Worm (Caenorhabditis elegans) whole organism, L3 larva: ENCODE measurements around the gene lgg-1.

Experiments used
- ZK546.5 ChIP-seq: sonication (generic microtip); optimal IDR thresholded peaks from 2 replicates; lab custom pipeline; 2017; ENCODE audit warnings: missing biosample characterization, missing genetic modification characterization
- aly-2 ChIP-seq: fragments of 150-350 bp; optimal IDR thresholded peaks from 2 replicates; lab custom pipeline; 2014; ENCODE audit warnings: missing biosample characterization, missing genetic modification characterization
- ama-1 ChIP-seq: fragments of 150-350 bp; optimal IDR thresholded peaks from 2 replicates; lab custom pipeline; 2018
- ceh-28 ChIP-seq: fragments of 150-350 bp; optimal IDR thresholded peaks from 2 replicates; lab custom pipeline; 2014; ENCODE audit warnings: missing biosample characterization, missing genetic modification reagents, missing genetic modification characterization
- ceh-82 ChIP-seq: fragments of 150-350 bp; optimal IDR thresholded peaks from 2 replicates; lab custom pipeline; 2014; ENCODE audit warnings: missing biosample characterization, missing genetic modification characterization
- daf-12 ChIP-seq: fragments of 150-350 bp; optimal IDR thresholded peaks from 2 replicates; lab custom pipeline; 2014; ENCODE audit warnings: missing biosample characterization, missing genetic modification reagents, missing genetic modification characterization
- egl-27 ChIP-seq: sonication (generic microtip); optimal IDR thresholded peaks from 4 replicates; lab custom pipeline; 2017; ENCODE audit warnings: missing biosample characterization, missing genetic modification reagents, missing genetic modification characterization
- egl-5 ChIP-seq: fragments of 150-350 bp; optimal IDR thresholded peaks from 2 replicates; lab custom pipeline; 2017; ENCODE audit warnings: missing biosample characterization, missing genetic modification reagents, missing genetic modification characterization, inconsistent platforms
- elt-1 ChIP-seq: fragments of 150-350 bp; optimal IDR thresholded peaks from 2 replicates; lab custom pipeline; 2014; ENCODE audit warnings: missing biosample characterization, missing genetic modification characterization
- elt-2 ChIP-seq: sonication (generic microtip); optimal IDR thresholded peaks from 2 replicates; lab custom pipeline; 2016; ENCODE audit warnings: missing genetic modification reagents, mild to moderate bottlenecking, missing genetic modification characterization, missing compliant biosample characterization
- elt-3 ChIP-seq, 3 experiments: fragments of 150-350 bp in 1 of 3; sonication (generic microtip) in 2 of 3; optimal IDR thresholded peaks; 2 replicates in 2 of 3; 4 replicates in 1 of 3; lab custom pipeline; 2014 to 2017; ENCODE audit warnings: missing biosample characterization in 3 of 3, missing genetic modification characterization in 3 of 3
- eor-1 ChIP-seq, 2 experiments: fragments of 150-350 bp; optimal IDR thresholded peaks; 2 replicates each; lab custom pipeline; 2014 to 2018; ENCODE audit warnings: missing biosample characterization in 2 of 2, missing genetic modification characterization in 2 of 2
- fkh-10 ChIP-seq: sonication (generic microtip); optimal IDR thresholded peaks from 2 replicates; lab custom pipeline; 2017; ENCODE audit warnings: missing biosample characterization, missing genetic modification reagents, missing genetic modification characterization
- hmg-11 ChIP-seq: sonication (generic microtip); optimal IDR thresholded peaks from 2 replicates; lab custom pipeline; 2016; ENCODE audit warnings: missing genetic modification characterization, missing compliant biosample characterization
- jun-1 ChIP-seq: fragments of 150-350 bp; optimal IDR thresholded peaks from 2 replicates; lab custom pipeline; 2014; ENCODE audit warnings: missing biosample characterization, missing genetic modification reagents, missing genetic modification characterization
- lin-15B ChIP-seq: fragments of 150-350 bp; optimal IDR thresholded peaks from 2 replicates; lab custom pipeline; 2014; ENCODE audit warnings: missing biosample characterization, missing genetic modification characterization
- lin-39 ChIP-seq: fragments of 150-350 bp; optimal IDR thresholded peaks from 2 replicates; lab custom pipeline; 2018; ENCODE audit warnings: missing biosample characterization, missing genetic modification reagents, missing genetic modification characterization
- lsy-12 ChIP-seq: sonication (generic microtip); optimal IDR thresholded peaks from 2 replicates; lab custom pipeline; 2016; ENCODE audit warnings: mild to moderate bottlenecking, missing genetic modification characterization, missing compliant biosample characterization
- mdl-1 ChIP-seq: fragments of 150-350 bp; optimal IDR thresholded peaks from 2 replicates; lab custom pipeline; 2014; ENCODE audit warnings: missing biosample characterization, missing genetic modification characterization
- mml-1 ChIP-seq: fragments of 150-350 bp; sonication (generic microtip); optimal IDR thresholded peaks from 3 replicates; lab custom pipeline; 2014; ENCODE audit warnings: missing biosample characterization, missing genetic modification characterization
- nfya-1 ChIP-seq: sonication (generic microtip); optimal IDR thresholded peaks from 2 replicates; lab custom pipeline; 2017; ENCODE audit warnings: missing genetic modification characterization, mild to moderate bottlenecking, missing compliant biosample characterization, antibody characterized with exemption, moderate library complexity; ENCODE audit not compliant: insufficient read depth
- nhr-11 ChIP-seq: fragments of 150-350 bp; optimal IDR thresholded peaks from 2 replicates; lab custom pipeline; 2014; ENCODE audit warnings: missing biosample characterization, missing genetic modification characterization
- nhr-12 ChIP-seq: fragments of 150-350 bp; optimal IDR thresholded peaks from 2 replicates; lab custom pipeline; 2014; ENCODE audit warnings: missing biosample characterization, missing genetic modification characterization
- nhr-23 ChIP-seq: fragments of 150-350 bp; optimal IDR thresholded peaks from 2 replicates; lab custom pipeline; 2014; ENCODE audit warnings: missing biosample characterization, missing genetic modification reagents, missing genetic modification characterization
- nhr-25 ChIP-seq: sonication (generic microtip); optimal IDR thresholded peaks from 2 replicates; lab custom pipeline; 2017; ENCODE audit warnings: missing biosample characterization, missing genetic modification characterization
- nhr-28 ChIP-seq: fragments of 150-350 bp; optimal IDR thresholded peaks from 2 replicates; lab custom pipeline; 2014; ENCODE audit warnings: missing biosample characterization, missing genetic modification characterization
- nhr-43 ChIP-seq: sonication (generic microtip); optimal IDR thresholded peaks from 2 replicates; lab custom pipeline; 2016; ENCODE audit warnings: mild to moderate bottlenecking, missing genetic modification characterization, missing compliant biosample characterization; ENCODE audit not compliant: poor library complexity, severe bottlenecking
- nhr-67 ChIP-seq: fragments of 150-350 bp; optimal IDR thresholded peaks from 2 replicates; lab custom pipeline; 2014; ENCODE audit warnings: missing biosample characterization, missing genetic modification characterization
- pha-4 ChIP-seq: fragments of 150-350 bp; optimal IDR thresholded peaks from 2 replicates; lab custom pipeline; 2014; ENCODE audit warnings: missing biosample characterization, missing genetic modification reagents, missing genetic modification characterization
- pqm-1 ChIP-seq: fragments of 150-350 bp; optimal IDR thresholded peaks from 2 replicates; lab custom pipeline; 2017; ENCODE audit warnings: missing biosample characterization, missing genetic modification characterization, inconsistent platforms
- sea-2 ChIP-seq: fragments of 150-350 bp; sonication (generic microtip); optimal IDR thresholded peaks from 4 replicates; lab custom pipeline; 2014; ENCODE audit warnings: missing biosample characterization, missing genetic modification reagents, missing genetic modification characterization
- skn-1 ChIP-seq: fragments of 150-350 bp; optimal IDR thresholded peaks from 2 replicates; lab custom pipeline; 2014; ENCODE audit warnings: missing biosample characterization, missing genetic modification characterization
- snpc-4 ChIP-seq: fragments of 150-350 bp; optimal IDR thresholded peaks from 2 replicates; lab custom pipeline; 2014; ENCODE audit warnings: missing biosample characterization, missing genetic modification characterization
- tbx-2 ChIP-seq: sonication (generic microtip); optimal IDR thresholded peaks from 2 replicates; lab custom pipeline; 2016; ENCODE audit warnings: mild to moderate bottlenecking, missing genetic modification characterization, missing compliant biosample characterization
- unc-39 ChIP-seq: sonication (generic microtip); optimal IDR thresholded peaks from 4 replicates; lab custom pipeline; 2017; ENCODE audit warnings: missing biosample characterization, missing genetic modification characterization
- unc-62 ChIP-seq: fragments of 150-350 bp; sonication (generic microtip); optimal IDR thresholded peaks from 4 replicates; lab custom pipeline; 2014; ENCODE audit warnings: missing biosample characterization, missing genetic modification reagents, missing genetic modification characterization
- zag-1 ChIP-seq: fragments of 150-350 bp; optimal IDR thresholded peaks from 2 replicates; lab custom pipeline; 2014; ENCODE audit warnings: missing biosample characterization, missing genetic modification characterization
- ztf-11 ChIP-seq: fragments of 150-350 bp; optimal IDR thresholded peaks from 2 replicates; lab custom pipeline; 2014; ENCODE audit warnings: missing biosample characterization, missing genetic modification characterization
- ztf-4 ChIP-seq: fragments of 150-350 bp; optimal IDR thresholded peaks from 2 replicates; lab custom pipeline; 2014; ENCODE audit warnings: missing biosample characterization, missing genetic modification characterization

lgg-1 gene

ce11 chrII:6360822-6361221, 13.3 kb upstream of the lgg-1 start, which contains the start of gene K10B2.4:
K10B2.4 (minus strand) TSS chrII:6360959.
- TF ChIP-seq ama-1 (lab: Kevin White, UChicago) (peak; percentile 13), lsy-12 (tag; lab: Kevin White, UChicago) (peak; percentile 43), nfya-1 (tag; lab: Kevin White, UChicago) (peak; percentile 73), nhr-25 (tag; lab: Kevin White, UChicago) (peak; percentile 67), egl-5 (tag; lab: Kevin White, UChicago) (no peak), hmg-11 (peak; percentile 56), lin-15B (tag; lab: Kevin White, UChicago) (peak; percentile 76), unc-62 (no peak), snpc-4 (tag; lab: Kevin White, UChicago) (peak; percentile 78), pha-4 (tag; lab: Kevin White, UChicago) (peak; percentile 85), lin-39 (tag; lab: Kevin White, UChicago) (peak; percentile 45), nhr-67 (tag; lab: Kevin White, UChicago) (no peak), ceh-28 (tag; lab: Kevin White, UChicago) (peak; percentile 21), elt-2 (tag; lab: Kevin White, UChicago) (peak; percentile 40), nhr-23 (peak; percentile 71), nhr-12 (no peak)

ce11 chrII:6358905-6359304, 11.4 kb upstream of the lgg-1 start, which contains the start of gene C32D5.12:
C32D5.12 (minus strand) TSS chrII:6359005.
- no peak for TF ChIP-seq fkh-10 (GFP tag; lab: Kevin White, UChicago)
- no peak for TF ChIP-seq hmg-11
- no peak for TF ChIP-seq snpc-4 (tag; lab: Kevin White, UChicago)
- TF ChIP-seq tbx-2 (tag; lab: Kevin White, UChicago) = no peak
- TF ChIP-seq eor-1 (tag; optimal IDR thresholded peaks at IDR 0.05; lab: Kevin White, UChicago) = no peak
- no peak for TF ChIP-seq pqm-1
- no peak for TF ChIP-seq jun-1 (tag; lab: Kevin White, UChicago)
- no peak for TF ChIP-seq daf-12
- TF ChIP-seq zag-1 = no peak
- TF ChIP-seq aly-2 (tag; lab: Kevin White, UChicago) = no peak
- no peak for TF ChIP-seq nhr-23
- TF ChIP-seq ama-1 (lab: Kevin White, UChicago) = no peak
- no peak for TF ChIP-seq elt-1 (tag; lab: Kevin White, UChicago)
- no peak for TF ChIP-seq ZK546.5 (tag; lab: Kevin White, UChicago)
- no peak for TF ChIP-seq egl-27 (tag; lab: Kevin White, UChicago)
- TF ChIP-seq ztf-11 (tag; lab: Kevin White, UChicago) = no peak
- TF ChIP-seq elt-3 (tag; optimal IDR thresholded peaks at IDR 0.05; lab: Kevin White, UChicago) = no peak
- TF ChIP-seq sea-2 = no peak

ce11 chrII:6358232-6358631, 10.7 kb upstream of the lgg-1 start:
- TF ChIP-seq nhr-23 (no peak), nhr-43 (no peak), ceh-28 (tag; lab: Kevin White, UChicago) (no peak), elt-1 (tag; lab: Kevin White, UChicago) (no peak), tbx-2 (tag; lab: Kevin White, UChicago) (no peak)

- TF ChIP-seq tbx-2 (tag; lab: Kevin White, UChicago) = peak; percentile 27
- TF ChIP-seq mdl-1 = no peak
- no peak for TF ChIP-seq mml-1
- TF ChIP-seq ceh-82 (tag; lab: Kevin White, UChicago) = no peak
- TF ChIP-seq snpc-4 (tag; lab: Kevin White, UChicago) = peak; percentile 88
- TF ChIP-seq elt-2 (tag; lab: Kevin White, UChicago) = peak; percentile 35
- peak; percentile 72 for TF ChIP-seq pha-4 (tag; lab: Kevin White, UChicago)
- TF ChIP-seq lin-15B (tag; lab: Kevin White, UChicago) = peak; percentile 78
- no peak for TF ChIP-seq ama-1 (lab: Kevin White, UChicago)
- TF ChIP-seq ceh-28 (tag; lab: Kevin White, UChicago) = peak; percentile 11
- peak; percentile 74 for TF ChIP-seq lsy-12 (tag; lab: Kevin White, UChicago)
- peak; percentile 50 for TF ChIP-seq nhr-25 (tag; lab: Kevin White, UChicago)
- TF ChIP-seq lin-39 (tag; lab: Kevin White, UChicago) = peak; percentile 84
- peak; percentile 43 for TF ChIP-seq hmg-11
- no peak for TF ChIP-seq ztf-4 (tag; lab: Kevin White, UChicago)
- peak; percentile 49 for TF ChIP-seq elt-1 (tag; lab: Kevin White, UChicago)
- no peak for TF ChIP-seq zag-1
- no peak for TF ChIP-seq nhr-28 (tag; lab: Kevin White, UChicago)
- no peak for TF ChIP-seq unc-39 (tag; lab: Kevin White, UChicago)
- TF ChIP-seq skn-1 = peak; percentile 35
- TF ChIP-seq nhr-43 = peak; percentile 36
- TF ChIP-seq nfya-1 (tag; lab: Kevin White, UChicago) = peak; percentile 78
- TF ChIP-seq nhr-23 = peak; percentile 79
- peak; percentile 65 for TF ChIP-seq pqm-1
- TF ChIP-seq nhr-11 (tag; lab: Kevin White, UChicago) = peak; percentile 24
Observed at ce11 chrII:6355396-6356346, 8.2 kb upstream of the lgg-1 start, which contains the start of gene C32D5.11. C32D5.11 (minus strand) TSS chrII:6355446.
